Fruit fly (Drosophila melanogaster) whole organism, wandering third instar larva: ENCODE data around the gene CG44437.
A peak's percentile ranks its signal among the peaks of the same experiment; 100 is the strongest.

Experiments used
- Dfd ChIP-seq: fragments of >200 bp; optimal IDR thresholded peaks from 2 replicates; lab custom pipeline; 2017; ENCODE audit warnings: missing biosample characterization, missing genetic modification characterization
- Jra ChIP-seq: sonication (Bioruptor generic); optimal IDR thresholded peaks from 2 replicates; lab custom pipeline; 2016; ENCODE audit warnings: missing biosample characterization, missing genetic modification characterization
- Mio ChIP-seq: sonication (Bioruptor generic); optimal IDR thresholded peaks from 2 replicates; lab custom pipeline; 2016; ENCODE audit warnings: missing biosample characterization, missing genetic modification characterization
- OdsH ChIP-seq: fragments of 200-800 bp; sonication (Bioruptor generic); optimal IDR thresholded peaks from 2 replicates; lab custom pipeline; 2016; ENCODE audit warnings: missing biosample characterization, mild to moderate bottlenecking, missing genetic modification characterization
- Rel ChIP-seq, 2 experiments: fragments of 200-800 bp; sonication (Bioruptor generic) in 1 of 2; optimal IDR thresholded peaks; 2 replicates in 1 of 2; 3 replicates in 1 of 2; lab custom pipeline; 2016 to 2019; ENCODE audit warnings: mild to moderate bottlenecking in 2 of 2, missing biosample characterization in 2 of 2, missing genetic modification characterization in 2 of 2, moderate library complexity in 1 of 2
- br ChIP-seq: fragments of 200-800 bp; sonication (Bioruptor generic); optimal IDR thresholded peaks from 2 replicates; lab custom pipeline; 2016; ENCODE audit warnings: missing biosample characterization, missing genetic modification characterization
- brk ChIP-seq: fragments of 200-800 bp; sonication (Bioruptor generic); optimal IDR thresholded peaks from 2 replicates; lab custom pipeline; 2016; ENCODE audit warnings: missing biosample characterization, mild to moderate bottlenecking, missing genetic modification characterization
- dl ChIP-seq, 2 experiments: fragments of 175-275, 200-275 bp in 1 of 2; fragments of 200-275 bp in 1 of 2; sonication (Bioruptor generic); optimal IDR thresholded peaks; lab custom pipeline; 2018; ENCODE audit warnings: mild to moderate bottlenecking in 2 of 2, missing biosample characterization in 2 of 2, missing genetic modification characterization in 2 of 2, moderate library complexity in 2 of 2; ENCODE audit not compliant: partially characterized antibody in 2 of 2, insufficient read depth in 1 of 2
- foxo ChIP-seq, 2 experiments: fragments of 200-800 bp; sonication (Bioruptor generic); optimal IDR thresholded peaks; 2 replicates in 1 of 2; 3 replicates in 1 of 2; lab custom pipeline; 2016 to 2017; ENCODE audit warnings: missing biosample characterization in 2 of 2, missing genetic modification characterization in 2 of 2
- fru ChIP-seq: fragments of 200-800 bp; sonication (Bioruptor generic); optimal IDR thresholded peaks from 3 replicates; lab custom pipeline; 2016; ENCODE audit warnings: missing biosample characterization, mild to moderate bottlenecking, missing genetic modification characterization
- lola ChIP-seq: fragments of >200 bp; optimal IDR thresholded peaks from 2 replicates; lab custom pipeline; 2017; ENCODE audit warnings: missing biosample characterization, missing genetic modification characterization
- sv ChIP-seq: fragments of 200-800 bp; sonication (Bioruptor generic); optimal IDR thresholded peaks from 3 replicates; lab custom pipeline; 2016; ENCODE audit warnings: missing biosample characterization, missing genetic modification characterization

DNA sequence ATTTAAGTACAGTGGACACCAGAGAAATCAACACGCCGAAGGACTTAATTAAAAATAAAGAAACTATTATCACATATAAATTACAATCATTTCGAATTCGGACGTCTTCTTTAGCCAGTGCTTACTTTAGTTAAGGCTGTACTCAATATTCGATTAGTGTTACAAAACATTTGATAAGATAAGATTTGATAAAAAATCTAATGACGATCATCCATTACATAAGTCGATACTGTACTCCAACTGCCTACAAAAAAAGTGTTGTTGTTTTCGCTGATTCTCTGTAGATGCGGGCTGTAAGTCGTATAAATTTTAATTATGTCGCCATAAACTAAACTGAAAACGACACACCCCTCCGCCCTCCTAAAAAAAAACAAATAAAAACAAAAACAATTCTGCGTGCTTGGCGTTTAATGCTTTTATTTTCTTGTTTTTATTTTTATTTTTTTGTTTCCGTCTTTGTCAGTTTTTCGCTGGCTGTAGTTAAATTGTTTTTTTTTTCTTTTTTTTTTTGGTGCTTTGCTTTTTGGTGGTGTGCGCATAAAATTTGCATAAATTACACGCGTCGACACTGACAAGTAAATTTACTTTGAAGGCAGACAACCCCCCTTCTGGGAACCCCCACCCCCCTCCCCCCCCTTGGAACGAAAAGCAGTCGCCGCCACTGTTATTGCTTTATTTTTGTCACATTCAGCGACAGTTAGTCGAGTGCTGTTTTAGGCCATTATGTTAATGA lies 32.8 kb upstream of the CG44437 start:
- TF ChIP-seq fru (GFP tag; lab: Kevin White, UChicago) (no peak), Rel (GFP tag; optimal IDR thresholded peaks at IDR 0.05; lab: Kevin White, UChicago) (no peak), Rel (tag; optimal IDR thresholded peaks at IDR 0.05; lab: Kevin White, UChicago) (peak; percentile 32), lola (no peak), sv (no peak), Jra (no peak), foxo (GFP tag; optimal IDR thresholded peaks at IDR 0.05; lab: Kevin White, UChicago) (no peak), dl (GFP tag; optimal IDR thresholded peaks at IDR 0.05; lab: Kevin White, UChicago; ENCODE audit: insufficient read depth in 1 of 2, partially characterized antibody in 2 of 2) (no peak), br (GFP tag; lab: Kevin White, UChicago) (no peak), brk (GFP tag; lab: Kevin White, UChicago) (no peak), Dfd (GFP tag; lab: Kevin White, UChicago) (no peak), OdsH (GFP tag; lab: Kevin White, UChicago) (no peak), Mio (no peak)
